Worm (Caenorhabditis elegans) whole organism, young adult: ENCODE measurements around the gene W01D2.1.

Experiments
- B0019.2 ChIP-seq: fragments of 200-800 bp; sonication (Bioruptor generic); conservative IDR thresholded peaks from 2 replicates; pipeline ENCODE4 v1.3.6; 2022; ENCODE audit warnings: missing genetic modification reagents, missing genetic modification characterization, missing compliant biosample characterization
- B0035.1 ChIP-seq: sonication (generic microtip); optimal IDR thresholded peaks from 2 replicates; lab custom pipeline; 2016; ENCODE audit warnings: missing genetic modification characterization, mild to moderate bottlenecking, missing compliant biosample characterization, missing genotype, missing genetic modification reagents
- B0261.1 ChIP-seq: sonication (generic microtip); optimal IDR thresholded peaks from 2 replicates; lab custom pipeline; 2016; ENCODE audit warnings: mild to moderate bottlenecking, missing genetic modification characterization, moderate library complexity, missing compliant biosample characterization
- B0336.3 ChIP-seq: fragments of 200-800 bp; sonication (Bioruptor generic); IDR thresholded peaks from 2 replicates; pipeline ENCODE4 v1.3.6; 2022; ENCODE audit warnings: missing genetic modification characterization, missing compliant biosample characterization
- C06A6.2 ChIP-seq: fragments of 200-800 bp; sonication (Bioruptor generic); conservative IDR thresholded peaks from 2 replicates; pipeline ENCODE4 v1.3.6; 2022; ENCODE audit warnings: missing genetic modification characterization, missing compliant biosample characterization
- C17E4.6 ChIP-seq: fragments of 200-800 bp; sonication (Bioruptor generic); IDR thresholded peaks from 2 replicates; pipeline ENCODE4 v1.3.6; 2022; ENCODE audit warnings: missing genetic modification reagents, missing genetic modification characterization, missing compliant biosample characterization
- D2030.7 ChIP-seq: fragments of 200-800 bp; sonication (Bioruptor generic); IDR thresholded peaks from 2 replicates; pipeline ENCODE4 v1.3.6; 2022; ENCODE audit warnings: missing genetic modification reagents, missing genetic modification characterization, missing compliant biosample characterization
- F10E7.11 ChIP-seq: sonication (generic microtip); optimal IDR thresholded peaks from 2 replicates; lab custom pipeline; 2017; ENCODE audit warnings: mild to moderate bottlenecking, missing genetic modification characterization, moderate library complexity, missing compliant biosample characterization
- F49E8.2 ChIP-seq: sonication (generic microtip); optimal IDR thresholded peaks from 3 replicates; lab custom pipeline; 2017; ENCODE audit warnings: missing genetic modification characterization, mild to moderate bottlenecking, missing compliant biosample characterization, antibody characterized with exemption, moderate library complexity; ENCODE audit not compliant: insufficient read depth
- F57C9.4 ChIP-seq: sonication (generic microtip); optimal IDR thresholded peaks from 2 replicates; lab custom pipeline; 2017; ENCODE audit warnings: mild to moderate bottlenecking, missing genetic modification characterization, missing compliant biosample characterization
- K11D2.4 ChIP-seq: fragments of 200-800 bp; sonication (Bioruptor generic); IDR thresholded peaks from 2 replicates; pipeline ENCODE4 v1.3.6; 2022; ENCODE audit warnings: missing genetic modification reagents, missing genetic modification characterization, missing compliant biosample characterization
- T26A5.8 ChIP-seq: sonication (generic microtip); optimal IDR thresholded peaks from 2 replicates; lab custom pipeline; 2016; ENCODE audit warnings: missing genetic modification characterization, missing compliant biosample characterization
- Y67H2A.10 ChIP-seq: fragments of 200-800 bp; sonication (Bioruptor generic); conservative IDR thresholded peaks from 2 replicates; pipeline ENCODE4 v1.3.6; 2022; ENCODE audit warnings: missing genetic modification reagents, missing genetic modification characterization, missing compliant biosample characterization
- ZK185.1 ChIP-seq: sonication (generic microtip); optimal IDR thresholded peaks from 2 replicates; lab custom pipeline; 2016; ENCODE audit warnings: mild to moderate bottlenecking, missing genetic modification characterization, missing compliant biosample characterization; ENCODE audit not compliant: poor library complexity, severe bottlenecking
- ama-1 ChIP-seq, 3 experiments: fragments of 150-350 bp in 1 of 3; sonication (generic microtip) in 2 of 3; optimal IDR thresholded peaks; 2 replicates each; lab custom pipeline; 2014 to 2018; ENCODE audit warnings: missing biosample characterization in 2 of 3, missing genetic modification characterization in 2 of 3, missing genetic modification reagents in 2 of 3
- aptf-3 ChIP-seq: fragments of 200-800 bp; sonication (Bioruptor generic); IDR thresholded peaks from 2 replicates; pipeline ENCODE4 v1.3.6; 2022; ENCODE audit warnings: missing genetic modification characterization, missing compliant biosample characterization
- athp-1 ChIP-seq: sonication (generic microtip); optimal IDR thresholded peaks from 2 replicates; lab custom pipeline; 2017; ENCODE audit warnings: mild to moderate bottlenecking, missing genetic modification characterization, missing compliant biosample characterization
- attf-5 ChIP-seq: fragments of 200-800 bp; sonication (Bioruptor generic); optimal IDR thresholded peaks from 2 replicates; lab custom pipeline; 2018; ENCODE audit warnings: mild to moderate bottlenecking, missing genetic modification characterization, missing compliant biosample characterization
- bed-1 ChIP-seq: fragments of 200-800 bp; sonication (Bioruptor generic); IDR thresholded peaks from 2 replicates; pipeline ENCODE4 v1.3.6; 2022; ENCODE audit warnings: missing genetic modification reagents, missing genetic modification characterization, missing compliant biosample characterization
- bed-2 ChIP-seq: fragments of 200-800 bp; sonication (Bioruptor generic); IDR thresholded peaks from 2 replicates; pipeline ENCODE4 v1.3.6; 2022; ENCODE audit warnings: missing genetic modification reagents, missing genetic modification characterization, missing compliant biosample characterization
- ceh-100 ChIP-seq: fragments of 200-800 bp; sonication (Bioruptor generic); IDR thresholded peaks from 2 replicates; pipeline ENCODE4 v1.3.6; 2022; ENCODE audit warnings: missing genetic modification reagents, missing genetic modification characterization, missing compliant biosample characterization
- ceh-58 ChIP-seq: fragments of 200-800 bp; sonication (Bioruptor generic); IDR thresholded peaks from 2 replicates; pipeline ENCODE4 v1.3.6; 2022; ENCODE audit warnings: missing genetic modification characterization, missing compliant biosample characterization
- egrh-3 ChIP-seq: fragments of 200-800 bp; sonication (Bioruptor generic); IDR thresholded peaks from 2 replicates; pipeline ENCODE4 v1.3.6; 2022; ENCODE audit warnings: missing genetic modification reagents, missing genetic modification characterization, missing compliant biosample characterization
- ekl-4 ChIP-seq: fragments of 200-800 bp; sonication (Bioruptor generic); IDR thresholded peaks from 2 replicates; pipeline ENCODE4 v1.3.6; 2022; ENCODE audit warnings: missing genetic modification reagents, missing genetic modification characterization, missing compliant biosample characterization
- fkh-3 ChIP-seq: sonication (generic microtip); optimal IDR thresholded peaks from 2 replicates; lab custom pipeline; 2016; ENCODE audit warnings: mild to moderate bottlenecking, missing genetic modification characterization, missing compliant biosample characterization
- hlh-12 ChIP-seq: sonication (generic microtip); optimal IDR thresholded peaks from 2 replicates; lab custom pipeline; 2016; ENCODE audit warnings: missing genetic modification characterization, missing compliant biosample characterization
- lin-40 ChIP-seq: sonication (generic microtip); optimal IDR thresholded peaks from 2 replicates; lab custom pipeline; 2016; ENCODE audit warnings: missing genetic modification characterization, mild to moderate bottlenecking, missing compliant biosample characterization, missing genotype, missing genetic modification reagents
- lin-54 ChIP-seq: fragments of 200-800 bp; sonication (Bioruptor generic); optimal IDR thresholded peaks from 2 replicates; lab custom pipeline; 2018; ENCODE audit warnings: mild to moderate bottlenecking, missing genetic modification characterization, missing compliant biosample characterization
- lsl-1 ChIP-seq: fragments of 200-800 bp; sonication (Bioruptor generic); optimal IDR thresholded peaks from 2 replicates; lab custom pipeline; 2018; ENCODE audit warnings: mild to moderate bottlenecking, missing genetic modification characterization, moderate library complexity, missing compliant biosample characterization
- madf-6 ChIP-seq: fragments of 200-800 bp; sonication (Bioruptor generic); IDR thresholded peaks from 2 replicates; pipeline ENCODE4 v1.3.6; 2022; ENCODE audit warnings: missing genetic modification reagents, missing genetic modification characterization, missing compliant biosample characterization
- madf-8 ChIP-seq: fragments of 200-800 bp; sonication (Bioruptor generic); conservative IDR thresholded peaks from 2 replicates; pipeline ENCODE4 v1.3.6; 2022; ENCODE audit warnings: missing genetic modification reagents, missing genetic modification characterization, missing compliant biosample characterization
- mcd-1 ChIP-seq: fragments of 200-800 bp; sonication (Bioruptor generic); IDR thresholded peaks from 2 replicates; pipeline ENCODE4 v1.3.6; 2022; ENCODE audit warnings: missing genetic modification reagents, missing genetic modification characterization, missing compliant biosample characterization
- nfya-2 ChIP-seq: fragments of 200-800 bp; sonication (Bioruptor generic); IDR thresholded peaks from 2 replicates; pipeline ENCODE4 v1.3.6; 2022; ENCODE audit warnings: missing genetic modification reagents, missing genetic modification characterization, missing compliant biosample characterization
- nhr-179 ChIP-seq: sonication (generic microtip); optimal IDR thresholded peaks from 2 replicates; lab custom pipeline; 2016; ENCODE audit warnings: mild to moderate bottlenecking, missing genetic modification characterization, missing compliant biosample characterization
- pha-4 ChIP-seq: fragments of 150-350 bp; sonication (generic microtip); optimal IDR thresholded peaks from 2 replicates; lab custom pipeline; 2014; ENCODE audit warnings: missing biosample characterization, missing genetic modification reagents, missing genetic modification characterization
- repo-1 ChIP-seq: sonication (generic microtip); optimal IDR thresholded peaks from 2 replicates; lab custom pipeline; 2017; ENCODE audit warnings: mild to moderate bottlenecking, missing genetic modification characterization, missing compliant biosample characterization
- snpc-1.1 ChIP-seq: sonication (generic microtip); optimal IDR thresholded peaks from 2 replicates; lab custom pipeline; 2017; ENCODE audit warnings: missing genetic modification characterization, mild to moderate bottlenecking, missing compliant biosample characterization, antibody characterized with exemption, moderate library complexity, missing genotype, missing genetic modification reagents; ENCODE audit not compliant: insufficient read depth
- snpc-1.3 ChIP-seq: sonication (generic microtip); optimal IDR thresholded peaks from 2 replicates; lab custom pipeline; 2017; ENCODE audit warnings: missing genetic modification characterization, mild to moderate bottlenecking, missing compliant biosample characterization, antibody characterized with exemption, moderate library complexity, missing genotype, missing genetic modification reagents; ENCODE audit not compliant: insufficient read depth
- snpc-3.4 ChIP-seq: sonication (generic microtip); optimal IDR thresholded peaks from 2 replicates; lab custom pipeline; 2017; ENCODE audit warnings: missing genetic modification characterization, mild to moderate bottlenecking, missing compliant biosample characterization, antibody characterized with exemption, moderate library complexity, missing genotype, missing genetic modification reagents
- snpc-4 ChIP-seq, 5 experiments: fragments of 150-350 bp in 1 of 5; sonication (generic microtip) in 4 of 5; optimal IDR thresholded peaks; 2 replicates each; lab custom pipeline; 2014 to 2018; ENCODE audit warnings: missing genetic modification characterization in 5 of 5, missing biosample characterization in 3 of 5, antibody characterized with exemption in 2 of 5, mild to moderate bottlenecking in 2 of 5, missing compliant biosample characterization in 2 of 5, missing genotype in 2 of 5, moderate library complexity in 2 of 5, missing genetic modification reagents in 1 of 5
- tbx-9 ChIP-seq: sonication (generic microtip); optimal IDR thresholded peaks from 2 replicates; lab custom pipeline; 2016; ENCODE audit warnings: borderline replicate concordance, missing genetic modification characterization, inconsistent platforms, missing compliant biosample characterization
- xnd-1 ChIP-seq: sonication (generic microtip); optimal IDR thresholded peaks from 2 replicates; lab custom pipeline; 2016; ENCODE audit warnings: missing genotype, missing genetic modification reagents, missing genetic modification characterization, missing compliant biosample characterization
- zim-3 ChIP-seq: sonication (generic microtip); optimal IDR thresholded peaks from 2 replicates; lab custom pipeline; 2017; ENCODE audit warnings: mild to moderate bottlenecking, missing genetic modification characterization, moderate library complexity, missing compliant biosample characterization

Gene W01D2.1

DNA sequence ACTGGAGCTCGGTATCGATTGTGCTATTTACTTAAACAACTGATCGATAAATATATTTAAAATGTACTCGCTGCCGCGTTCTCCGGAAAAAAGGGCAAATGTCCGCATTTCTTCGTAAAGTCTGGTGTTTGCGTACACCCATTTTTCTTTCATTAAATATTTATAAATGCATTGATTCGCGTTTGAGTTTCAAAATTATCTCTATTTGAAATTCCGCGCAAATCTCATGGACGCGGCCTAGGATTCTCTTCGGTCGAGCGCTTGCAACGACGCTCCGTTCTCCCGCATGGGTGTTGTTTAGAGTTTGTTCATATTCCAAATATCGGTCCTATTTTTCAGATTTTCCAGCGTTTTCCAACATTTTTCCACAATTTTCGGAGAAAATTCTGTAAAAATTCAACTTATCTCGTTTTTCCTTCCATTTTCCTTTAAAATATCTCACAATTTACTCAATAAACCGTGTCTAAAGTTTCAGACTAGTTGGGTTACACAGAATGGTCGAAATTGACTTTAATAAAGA lies 20.3 kb upstream of the W01D2.1 start, which contains the start of gene eif-3.B (continued):
- TF ChIP-seq B0336.3: peak; percentile 46; the same call in 1 of the 2 replicates
- no peak for TF ChIP-seq fkh-3 (tag; lab: Kevin White, UChicago)
- no peak for TF ChIP-seq zim-3 (tag; lab: Kevin White, UChicago)
- peak; percentile 88 for TF ChIP-seq athp-1 (tag; lab: Kevin White, UChicago)
- no peak for TF ChIP-seq aptf-3 (GFP tag; lab: Robert Waterston, UW)
- TF ChIP-seq F49E8.2: peak; percentile 34
- no peak for TF ChIP-seq nhr-179
- TF ChIP-seq ceh-58 (GFP tag; lab: Robert Waterston, UW): no peak
- TF ChIP-seq C06A6.2 (GFP tag; lab: Robert Waterston, UW): peak; percentile 69
- TF ChIP-seq madf-6 (GFP tag; lab: Robert Waterston, UW): peak; percentile 79
- TF ChIP-seq tbx-9 (tag; lab: Kevin White, UChicago): no peak
- TF ChIP-seq D2030.7 (GFP tag; lab: Robert Waterston, UW): peak; percentile 80
- peak; percentile 75 for TF ChIP-seq pha-4 (tag; lab: Kevin White, UChicago)
- no peak for TF ChIP-seq C17E4.6 (GFP tag; lab: Robert Waterston, UW)
- TF ChIP-seq attf-5: peak; percentile 95
- no peak for TF ChIP-seq F10E7.11 (tag; lab: Kevin White, UChicago)
- TF ChIP-seq B0019.2 (GFP tag; lab: Robert Waterston, UW): no peak
- 0 out of 2 replicates have a peak, but pooled peaks have one; percentile 29 for TF ChIP-seq bed-2
- TF ChIP-seq nfya-2 (GFP tag; lab: Robert Waterston, UW): no peak
- peak; percentile 83 for TF ChIP-seq snpc-3.4 (tag; lab: Kevin White, UChicago)
- no peak for TF ChIP-seq B0035.1 (tag; lab: Kevin White, UChicago)
- peak; percentile 33 for TF ChIP-seq repo-1 (tag; lab: Kevin White, UChicago)
- 0 out of 2 replicates have a peak, but pooled peaks have one; percentile 30 for TF ChIP-seq Y67H2A.10 (GFP tag; lab: Robert Waterston, UW)
- TF ChIP-seq lin-40 (tag; lab: Kevin White, UChicago): peak; percentile 88
- TF ChIP-seq snpc-1.3 (tag; lab: Kevin White, UChicago): peak; percentile 51

DNA sequence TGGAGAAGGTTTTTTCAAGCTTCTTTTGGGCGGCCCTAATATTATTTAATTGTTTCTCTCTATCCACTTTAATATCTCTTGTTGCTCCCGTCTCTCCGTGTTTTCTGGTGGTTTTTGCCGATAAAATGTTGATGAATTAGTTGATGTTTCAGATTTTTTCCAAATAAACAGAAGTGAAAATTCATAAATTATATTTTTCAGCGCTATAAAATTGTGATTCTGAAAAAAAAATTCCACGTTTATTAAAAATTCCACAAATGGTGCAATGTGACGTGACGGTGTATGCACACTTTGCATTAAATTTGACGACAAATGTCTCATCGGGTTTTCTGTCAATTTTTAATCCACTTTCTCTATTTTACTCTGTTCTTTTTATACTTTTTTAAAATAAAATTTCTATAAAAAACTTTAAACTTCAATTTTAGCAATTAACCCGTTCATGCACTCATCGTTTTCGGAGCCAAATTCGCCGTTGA lies 17.2 kb upstream of the W01D2.1 start, which contains the start of gene tbc-20:
Gene tbc-20 (plus strand): TSS at position 426 of the 476 bp plus-strand sequence.
- TF ChIP-seq madf-6 (GFP tag; lab: Robert Waterston, UW) (peak; percentile 76), D2030.7 (GFP tag; lab: Robert Waterston, UW) (peak; percentile 62), T26A5.8 (tag; lab: Kevin White, UChicago) (no peak), zim-3 (tag; lab: Kevin White, UChicago) (no peak), ama-1 (optimal IDR thresholded peaks at IDR 0.05; lab: Kevin White, UChicago) (no peak), ama-1 (GFP tag; optimal IDR thresholded peaks at IDR 0.05; lab: Kevin White, UChicago) (peak in 1 of 2 experiments; percentile 9), egrh-3 (no peak), madf-8 (GFP tag; lab: Robert Waterston, UW) (peak; percentile 74), snpc-4 (GFP tag; optimal IDR thresholded peaks at IDR 0.05; lab: Kevin White, UChicago) (peak; percentile 49), snpc-4 (tag; optimal IDR thresholded peaks at IDR 0.05; lab: Kevin White, UChicago) (peak in 3 of 4 experiments; percentile 46 to 73 (median 68)), tbx-9 (tag; lab: Kevin White, UChicago) (no peak), ekl-4 (GFP tag; lab: Robert Waterston, UW) (peak; percentile 57; the same call in 1 of the 2 replicates), snpc-1.1 (tag; lab: Kevin White, UChicago) (peak; percentile 74), attf-5 (no peak), snpc-1.3 (tag; lab: Kevin White, UChicago) (peak; percentile 59), lin-54 (GFP tag; lab: Kevin White, UChicago) (peak; percentile 29), ceh-100 (GFP tag; lab: Robert Waterston, UW) (no peak), F57C9.4 (tag; lab: Kevin White, UChicago) (no peak), B0336.3 (0 out of 2 replicates have a peak, but pooled peaks have one; percentile 18), hlh-12 (tag; lab: Kevin White, UChicago) (no peak), lin-40 (tag; lab: Kevin White, UChicago) (peak; percentile 6), B0261.1 (no peak), xnd-1 (tag; lab: Kevin White, UChicago) (peak; percentile 56), ZK185.1 (tag; lab: Kevin White, UChicago) (peak; percentile 28), K11D2.4 (GFP tag; lab: Robert Waterston, UW) (no peak), mcd-1 (peak; percentile 31; the same call in 1 of the 2 replicates), lsl-1 (GFP tag; lab: Kevin White, UChicago) (peak; percentile 48), bed-1 (GFP tag; lab: Robert Waterston, UW) (no peak)
